Fruit fly (Drosophila melanogaster): ENCODE results near the gene yata.

yata gene

DNA sequence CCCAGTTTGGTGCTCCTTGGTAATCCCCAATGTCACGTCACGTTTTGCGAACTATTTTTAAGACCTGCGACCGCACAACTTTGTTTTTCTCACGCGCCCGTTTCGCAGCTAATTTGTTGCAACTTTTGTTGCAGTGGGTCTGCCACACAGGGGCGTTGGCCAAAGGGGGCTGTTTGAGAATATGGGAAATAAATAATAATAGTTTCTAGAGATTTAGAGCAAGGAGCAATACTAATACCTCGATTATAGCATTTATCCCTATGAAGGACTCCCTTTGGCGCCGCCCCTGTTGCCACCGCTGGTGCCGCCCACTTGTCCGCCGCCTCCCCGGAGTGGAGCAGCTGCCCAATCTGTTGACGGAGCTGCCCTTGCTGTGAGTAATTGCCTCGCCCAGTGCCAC lies 6.2 kb downstream of the yata start (continued):
- TF ChIP-seq bab2 (GFP tag; optimal IDR thresholded peaks at IDR 0.05) (no peak), zfh2 (GFP tag; optimal IDR thresholded peaks at IDR 0.05) (no peak), gcm2 (GFP tag; optimal IDR thresholded peaks at IDR 0.05) (no peak), dysf (GFP tag; IDR thresholded peaks at IDR 0.05) (0 out of 3 replicates have a peak, but pooled peaks have one; percentile 42), sens-2 (GFP tag; IDR thresholded peaks at IDR 0.05) (no peak), CG34376 (GFP tag; optimal IDR thresholded peaks at IDR 0.05) (no peak), GATAe (GFP tag; conservative IDR thresholded peaks at IDR 0.05) (no peak), Rx (GFP tag; IDR thresholded peaks at IDR 0.05) (peak; percentile 56; the same call in 1 of the 2 replicates), HLH4C (GFP tag; IDR thresholded peaks at IDR 0.05; ENCODE audit: partially characterized antibody) (no peak), NfI (GFP tag; optimal IDR thresholded peaks at IDR 0.05) (no peak), tx (GFP tag; optimal IDR thresholded peaks at IDR 0.05) (no peak), CG3065 (GFP tag; optimal IDR thresholded peaks at IDR 0.05) (no peak), Hsf (GFP tag; optimal IDR thresholded peaks at IDR 0.05) (no peak), H15 (GFP tag; IDR thresholded peaks at IDR 0.05) (peak; percentile 53; the same call in 1 of the 3 replicates), Hr39 (optimal IDR thresholded peaks at IDR 0.05) (no peak), fd96Cb (tag; optimal IDR thresholded peaks at IDR 0.05) (peak; percentile 1), CG6254 (GFP tag; optimal IDR thresholded peaks at IDR 0.05) (no peak), bsh (GFP tag; optimal IDR thresholded peaks at IDR 0.05) (peak in 1 of 2 experiments; percentile 4), CG12155 (GFP tag; optimal IDR thresholded peaks at IDR 0.05) (no peak), Dbx (GFP tag; IDR thresholded peaks at IDR 0.05) (no peak), CG34422 (GFP tag; IDR thresholded peaks at IDR 0.05) (0 out of 3 replicates have a peak, but pooled peaks have one; percentile 29), yki (optimal IDR thresholded peaks at IDR 0.05) (no peak), Xbp1 (GFP tag; optimal IDR thresholded peaks at IDR 0.05) (peak; percentile 31), phol (tag; optimal IDR thresholded peaks at IDR 0.05) (peak; percentile 9), row (GFP tag; IDR thresholded peaks at IDR 0.05) (peak; percentile 45), gsb (GFP tag; IDR thresholded peaks at IDR 0.05) (no peak), pan (optimal IDR thresholded peaks at IDR 0.05) (no peak), pan (GFP tag; optimal IDR thresholded peaks at IDR 0.05 in 1 of 2, IDR thresholded peaks at IDR 0.05 in 1 of 2) (peak in 1 of 2 experiments; percentile 59), CG3838 (GFP tag; optimal IDR thresholded peaks at IDR 0.05) (no peak), CG14441 (GFP tag; IDR thresholded peaks at IDR 0.05) (peak; percentile 66), CG6813 (GFP tag; optimal IDR thresholded peaks at IDR 0.05) (no peak), Awh (GFP tag; IDR thresholded peaks at IDR 0.05) (peak; percentile 45; the same call in 1 of the 2 replicates), Ets65A (GFP tag) (peak; percentile 32), Dfd (GFP tag; optimal IDR thresholded peaks at IDR 0.05) (no peak), Med (GFP tag) (peak; percentile 55), ken (GFP tag; IDR thresholded peaks at IDR 0.05) (peak; percentile 63; the same call in 2 of the 3 replicates), fru (optimal IDR thresholded peaks at IDR 0.05) (no peak), HLHmδ (GFP tag; optimal IDR thresholded peaks at IDR 0.05) (no peak), stc (GFP tag; IDR thresholded peaks at IDR 0.05) (0 out of 2 replicates have a peak, but pooled peaks have one; percentile 27), dmrt11E (tag; optimal IDR thresholded peaks at IDR 0.05) (no peak), jigr1 (GFP tag; IDR thresholded peaks at IDR 0.05) (0 out of 3 replicates have a peak, but pooled peaks have one; percentile 30), mirr (GFP tag; optimal IDR thresholded peaks at IDR 0.05) (no peak), Ptx1 (GFP tag; IDR thresholded peaks at IDR 0.05) (peak; percentile 23; the same call in 1 of the 2 replicates), CG7372 (GFP tag; IDR thresholded peaks at IDR 0.05) (0 out of 2 replicates have a peak, but pooled peaks have one; percentile 42), sens (GFP tag) (peak; percentile 73), CG17328 (GFP tag; IDR thresholded peaks at IDR 0.05) (0 out of 2 replicates have a peak, but pooled peaks have one; percentile 18), Drgx (GFP tag; IDR thresholded peaks at IDR 0.05) (peak; percentile 87), gem (tag; optimal IDR thresholded peaks at IDR 0.05) (no peak), CG11247 (GFP tag; IDR thresholded peaks at IDR 0.05) (no peak), prd (optimal IDR thresholded peaks at IDR 0.05) (no peak), prd (GFP tag; IDR thresholded peaks at IDR 0.05) (peak; percentile 46; the same call in 1 of the 3 replicates), ase (GFP tag; IDR thresholded peaks at IDR 0.05) (peak; percentile 61; the same call in 2 of the 3 replicates), az2 (GFP tag; optimal IDR thresholded peaks at IDR 0.05) (peak; percentile 10)

Measured in whole organism, embryonic.